Worm (Caenorhabditis elegans): Measurements from ENCODE around the gene mel-46.
"Not testable (repeated sequence)": the region's sequence is repeated elsewhere in the genome, so short reads cannot be mapped to it uniquely, and the experiment has no call there.

DNA sequence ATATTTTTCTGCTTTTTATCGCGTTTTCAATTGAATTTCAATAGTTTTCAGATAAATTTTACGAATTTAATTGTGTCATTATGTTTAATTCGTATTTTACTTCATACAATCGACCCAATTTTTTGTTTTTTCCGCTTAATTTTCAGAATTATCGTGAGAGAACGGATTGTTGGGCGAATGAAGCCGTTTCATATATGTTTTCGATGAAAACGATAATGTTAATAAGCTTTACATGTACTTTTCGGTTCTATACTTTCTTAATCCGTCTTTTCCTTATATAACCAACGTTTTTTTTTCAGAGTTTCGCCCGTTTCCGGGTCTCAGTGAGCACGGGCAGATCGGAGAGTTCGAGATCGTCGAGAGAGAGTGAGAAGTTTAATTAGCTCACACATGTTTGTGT, 32.0 kb upstream of the mel-46 start, which contains the start of gene T06A10.2:
- TF ChIP-seq nhr-77 (tag; optimal IDR thresholded peaks at IDR 0.05); ztf-11 (tag; optimal IDR thresholded peaks at IDR 0.05); pha-4 (tag; optimal IDR thresholded peaks at IDR 0.05); elt-2 (tag; optimal IDR thresholded peaks at IDR 0.05); nhr-11 (tag; optimal IDR thresholded peaks at IDR 0.05); pqm-1 (tag; optimal IDR thresholded peaks at IDR 0.05); fos-1 (tag; optimal IDR thresholded peaks at IDR 0.05); unc-62 (GFP tag; optimal IDR thresholded peaks at IDR 0.05); fkh-2 (tag; optimal IDR thresholded peaks at IDR 0.05): not testable (repeated sequence)
